Worm (Caenorhabditis elegans) whole organism, L4 larva: ENCODE results near the gene lgc-4.
A peak's percentile ranks its signal among the peaks of the same experiment; 100 is the strongest.

ENCODE experiments used
- F37D6.2 ChIP-seq: sonication (generic microtip); optimal IDR thresholded peaks from 2 replicates; lab custom pipeline; 2016; ENCODE audit warnings: mild to moderate bottlenecking, missing genetic modification characterization, missing compliant biosample characterization
- T20F7.1 ChIP-seq: fragments of 200-800 bp; sonication (Bioruptor generic); optimal IDR thresholded peaks from 2 replicates; lab custom pipeline; 2018; ENCODE audit warnings: mild to moderate bottlenecking, missing genetic modification characterization, missing compliant biosample characterization
- T26A8.4 ChIP-seq: fragments of 200-800 bp; sonication (Bioruptor generic); IDR thresholded peaks from 2 replicates; pipeline ENCODE4 v1.3.6; 2022; ENCODE audit warnings: missing genetic modification characterization, missing compliant biosample characterization
- Y105C5A.15 ChIP-seq: fragments of 200-800 bp; sonication (Bioruptor generic); IDR thresholded peaks from 2 replicates; pipeline ENCODE4 v1.3.6; 2022; ENCODE audit warnings: missing genetic modification characterization, missing compliant biosample characterization
- ZK337.2 ChIP-seq: fragments of 200-800 bp; sonication (Bioruptor generic); IDR thresholded peaks from 2 replicates; pipeline ENCODE4 v1.3.6; 2022; ENCODE audit warnings: missing genetic modification reagents, missing genetic modification characterization, missing compliant biosample characterization
- aha-1 ChIP-seq: fragments of 150-350 bp; peaks from one replicate; lab custom pipeline; 2014; ENCODE audit warnings: missing biosample characterization, missing genetic modification characterization
- attf-4 ChIP-seq: sonication (generic microtip); optimal IDR thresholded peaks from 3 replicates; lab custom pipeline; 2017; ENCODE audit warnings: missing biosample characterization, missing genetic modification characterization
- ceh-20 ChIP-seq: fragments of 200-800 bp; sonication (Bioruptor generic); IDR thresholded peaks from 2 replicates; pipeline ENCODE4 v1.3.6; 2022; ENCODE audit warnings: missing genetic modification reagents, missing genetic modification characterization, missing compliant biosample characterization
- ceh-82 ChIP-seq: sonication (generic microtip); optimal IDR thresholded peaks from 2 replicates; lab custom pipeline; 2017; ENCODE audit warnings: missing biosample characterization, missing genetic modification characterization
- cey-2 ChIP-seq: sonication (generic microtip); optimal IDR thresholded peaks from 3 replicates; lab custom pipeline; 2017; ENCODE audit warnings: missing genetic modification characterization, mild to moderate bottlenecking, missing compliant biosample characterization, antibody characterized with exemption, borderline replicate concordance; ENCODE audit not compliant: insufficient read depth
- daf-16 ChIP-seq, 3 experiments: sonication (generic microtip); optimal IDR thresholded peaks; 2 replicates each; lab custom pipeline; 2016 to 2017; ENCODE audit warnings: missing genetic modification characterization in 3 of 3, missing genetic modification reagents in 3 of 3, mild to moderate bottlenecking in 2 of 3, missing compliant biosample characterization in 2 of 3, missing biosample characterization in 1 of 3, moderate library complexity in 1 of 3
- duxl-1 ChIP-seq: sonication (generic microtip); optimal IDR thresholded peaks from 2 replicates; lab custom pipeline; 2016; ENCODE audit warnings: mild to moderate bottlenecking, missing genetic modification characterization, moderate library complexity, missing compliant biosample characterization; ENCODE audit not compliant: poor library complexity
- dve-1 ChIP-seq: sonication (generic microtip); optimal IDR thresholded peaks from 2 replicates; lab custom pipeline; 2017; ENCODE audit warnings: antibody characterized with exemption, mild to moderate bottlenecking, missing genetic modification characterization, missing compliant biosample characterization; ENCODE audit not compliant: insufficient read depth
- egl-43 ChIP-seq: fragments of 200-800 bp; sonication (Bioruptor generic); IDR thresholded peaks from 2 replicates; pipeline ENCODE4 v1.3.6; 2022; ENCODE audit warnings: missing genetic modification reagents, missing genetic modification characterization, missing compliant biosample characterization
- fkh-10 ChIP-seq: fragments of 150-350 bp; optimal IDR thresholded peaks from 2 replicates; lab custom pipeline; 2014; ENCODE audit warnings: missing biosample characterization, missing genetic modification reagents, missing genetic modification characterization
- fos-1 ChIP-seq: fragments of 150-350 bp; optimal IDR thresholded peaks from 2 replicates; lab custom pipeline; 2014; ENCODE audit warnings: missing biosample characterization, missing genetic modification characterization
- hlh-11 ChIP-seq: fragments of 200-800 bp; sonication (Bioruptor generic); optimal IDR thresholded peaks from 2 replicates; lab custom pipeline; 2018; ENCODE audit warnings: mild to moderate bottlenecking, missing genetic modification characterization, missing compliant biosample characterization
- hlh-30 ChIP-seq: sonication (generic microtip); optimal IDR thresholded peaks from 2 replicates; lab custom pipeline; 2017; ENCODE audit warnings: antibody characterized with exemption, mild to moderate bottlenecking, missing genetic modification characterization, missing compliant biosample characterization; ENCODE audit not compliant: insufficient read depth
- hmg-1.1 ChIP-seq: fragments of 200-800 bp; sonication (Bioruptor generic); IDR thresholded peaks from 2 replicates; pipeline ENCODE4 v1.3.6; 2022; ENCODE audit warnings: missing genetic modification reagents, missing genetic modification characterization, missing compliant biosample characterization
- lin-1 ChIP-seq: fragments of 200-800 bp; sonication (Bioruptor generic); IDR thresholded peaks from 2 replicates; pipeline ENCODE4 v1.3.6; 2022; ENCODE audit warnings: missing genetic modification reagents, missing genetic modification characterization, missing compliant biosample characterization
- lin-13 ChIP-seq: fragments of 150-350 bp; optimal IDR thresholded peaks from 2 replicates; lab custom pipeline; 2014; ENCODE audit warnings: missing biosample characterization, missing genetic modification reagents, missing genetic modification characterization
- lin-15B ChIP-seq: fragments of 150-350 bp; sonication (generic microtip); optimal IDR thresholded peaks from 3 replicates; lab custom pipeline; 2014; ENCODE audit warnings: missing biosample characterization, missing genetic modification characterization
- lin-38 ChIP-seq: fragments of 200-800 bp; sonication (Bioruptor generic); IDR thresholded peaks from 2 replicates; pipeline ENCODE4 v1.3.6; 2022; ENCODE audit warnings: missing genetic modification reagents, missing genetic modification characterization, missing compliant biosample characterization
- lsy-2 ChIP-seq, 2 experiments: fragments of 150-350 bp in 1 of 2; sonication (generic microtip) in 1 of 2; optimal IDR thresholded peaks; 2 replicates each; lab custom pipeline; 2014 to 2017; ENCODE audit warnings: missing biosample characterization in 2 of 2, missing genetic modification characterization in 2 of 2
- mdl-1 ChIP-seq, 2 experiments: fragments of 150-350 bp in 1 of 2; sonication (generic microtip) in 1 of 2; optimal IDR thresholded peaks; 2 replicates each; lab custom pipeline; 2014 to 2017; ENCODE audit warnings: missing biosample characterization in 2 of 2, missing genetic modification characterization in 2 of 2
- mep-1 ChIP-seq: fragments of 150-350 bp; sonication (generic microtip); optimal IDR thresholded peaks from 3 replicates; lab custom pipeline; 2014; ENCODE audit warnings: missing biosample characterization, missing genetic modification characterization
- mxl-3 ChIP-seq: fragments of 200-800 bp; sonication (Bioruptor generic); optimal IDR thresholded peaks from 2 replicates; lab custom pipeline; 2018; ENCODE audit warnings: mild to moderate bottlenecking, missing genetic modification characterization, missing compliant biosample characterization
- nhr-102 ChIP-seq: sonication (generic microtip); optimal IDR thresholded peaks from 2 replicates; lab custom pipeline; 2016; ENCODE audit warnings: mild to moderate bottlenecking, missing genetic modification characterization, moderate library complexity, missing compliant biosample characterization
- nhr-28 ChIP-seq: fragments of 150-350 bp; optimal IDR thresholded peaks from 2 replicates; lab custom pipeline; 2014; ENCODE audit warnings: missing biosample characterization, missing genetic modification characterization
- nhr-42 ChIP-seq: fragments of 200-800 bp; sonication (Bioruptor generic); IDR thresholded peaks from 2 replicates; pipeline ENCODE4 v1.3.6; 2022; ENCODE audit warnings: missing genetic modification characterization, missing compliant biosample characterization
- nhr-48 ChIP-seq: sonication (generic microtip); optimal IDR thresholded peaks from 2 replicates; lab custom pipeline; 2016; ENCODE audit warnings: mild to moderate bottlenecking, missing genetic modification characterization, missing compliant biosample characterization
- nhr-76 ChIP-seq: fragments of 150-350 bp; optimal IDR thresholded peaks from 2 replicates; lab custom pipeline; 2014; ENCODE audit warnings: missing biosample characterization, missing genetic modification characterization
- pha-4 ChIP-seq, 2 experiments: fragments of 150-350 bp in 1 of 2; fragments of 200-800 bp in 1 of 2; sonication (Bioruptor generic) in 1 of 2; IDR thresholded peaks in 1 of 2; optimal IDR thresholded peaks in 1 of 2; 2 replicates each; pipeline versions ENCODE4 v1.3.6 to Lab custom; 2014 to 2022; ENCODE audit warnings: missing genetic modification characterization in 2 of 2, missing genetic modification reagents in 2 of 2, missing biosample characterization in 1 of 2, missing compliant biosample characterization in 1 of 2
- pqm-1 ChIP-seq: sonication (generic microtip); optimal IDR thresholded peaks from 2 replicates; lab custom pipeline; 2017; ENCODE audit warnings: missing biosample characterization, missing genetic modification characterization
- set-16 ChIP-seq: fragments of 200-800 bp; sonication (Bioruptor generic); IDR thresholded peaks from 2 replicates; pipeline ENCODE4 v1.3.6; 2022; ENCODE audit warnings: missing genetic modification reagents, missing genetic modification characterization, missing compliant biosample characterization
- snpc-1.2 ChIP-seq: fragments of 200-800 bp; sonication (Bioruptor generic); IDR thresholded peaks from 2 replicates; pipeline ENCODE4 v1.3.6; 2022; ENCODE audit warnings: missing genetic modification reagents, missing genetic modification characterization, missing compliant biosample characterization
- tag-97 ChIP-seq: fragments of 200-800 bp; sonication (Bioruptor generic); IDR thresholded peaks from 2 replicates; pipeline ENCODE4 v1.3.6; 2022; ENCODE audit warnings: missing genetic modification characterization, missing compliant biosample characterization
- unc-130 ChIP-seq: sonication (generic microtip); optimal IDR thresholded peaks from 2 replicates; lab custom pipeline; 2016; ENCODE audit warnings: missing genetic modification reagents, missing genetic modification characterization, missing compliant biosample characterization
- unc-39 ChIP-seq: sonication (generic microtip); optimal IDR thresholded peaks from 2 replicates; lab custom pipeline; 2017; ENCODE audit warnings: missing biosample characterization, missing genetic modification characterization
- unc-62 ChIP-seq, 3 experiments: fragments of 150-350 bp in 1 of 3; sonication (generic microtip); optimal IDR thresholded peaks in 2 of 3; peaks in 1 of 3; 1 replicate in 1 of 3; 2 replicates in 2 of 3; lab custom pipeline; 2014 to 2017; ENCODE audit warnings: missing biosample characterization in 3 of 3, missing genetic modification characterization in 3 of 3, missing genetic modification reagents in 3 of 3, missing genotype in 1 of 3

The lgc-4 gene

ce11 chrX:9231556-9231955 is 10.5 kb downstream of the lgc-4 start:
- TF ChIP-seq ceh-20 (GFP tag; lab: Robert Waterston, UW), result no peak
- TF ChIP-seq pqm-1 (tag; lab: Kevin White, UChicago), result peak; percentile 60
- TF ChIP-seq unc-62 (GFP tag; optimal IDR thresholded peaks at IDR 0.05 in 1 of 2; lab: Kevin White, UChicago), result peak in 1 of 2 experiments; percentile 78
- no peak for TF ChIP-seq unc-62 (tag; optimal IDR thresholded peaks at IDR 0.05; lab: Kevin White, UChicago)
- no peak for TF ChIP-seq tag-97
- peak; percentile 53 for TF ChIP-seq nhr-28 (tag; lab: Kevin White, UChicago)
- TF ChIP-seq ceh-82 (tag; lab: Kevin White, UChicago), result no peak
- TF ChIP-seq daf-16 (GFP tag; optimal IDR thresholded peaks at IDR 0.05; lab: Kevin White, UChicago), result no peak
- TF ChIP-seq daf-16 (tag; optimal IDR thresholded peaks at IDR 0.05; lab: Kevin White, UChicago), result peak; percentile 30
- TF ChIP-seq lin-13 (GFP tag; lab: Kevin White, UChicago), result no peak

ce11 chrX:9230322-9230721 is 11.7 kb downstream of the lgc-4 start:
- TF ChIP-seq hlh-30 (tag; lab: Kevin White, UChicago) (no peak), aha-1 (tag; lab: Kevin White, UChicago) (peak; percentile 93)

ce11 chrX:9228441-9228840 is 13.6 kb downstream of the lgc-4 start:
- TF ChIP-seq hlh-11 (peak; percentile 11), egl-43 (GFP tag; lab: Robert Waterston, UW) (no peak), mdl-1 (tag; optimal IDR thresholded peaks at IDR 0.05; lab: Kevin White, UChicago) (peak in 1 of 2 experiments; percentile 9), unc-62 (GFP tag; optimal IDR thresholded peaks at IDR 0.05 in 1 of 2; lab: Kevin White, UChicago) (peak in 1 of 2 experiments; percentile 87), unc-62 (tag; optimal IDR thresholded peaks at IDR 0.05; lab: Kevin White, UChicago) (no peak), pha-4 (GFP tag; IDR thresholded peaks at IDR 0.05; lab: Robert Waterston, UW) (no peak), pha-4 (tag; optimal IDR thresholded peaks at IDR 0.05; lab: Kevin White, UChicago) (no peak), mxl-3 (GFP tag; lab: Kevin White, UChicago) (peak; percentile 3), lsy-2 (tag; optimal IDR thresholded peaks at IDR 0.05; lab: Kevin White, UChicago) (no peak)

- TF ChIP-seq nhr-28 (tag; lab: Kevin White, UChicago) (peak; percentile 27), unc-130 (GFP tag; lab: Kevin White, UChicago) (no peak), lin-38 (no peak), nhr-76 (no peak), T20F7.1 (GFP tag; lab: Kevin White, UChicago) (no peak)
Observed at ce11 chrX:9226904-9227303, 15.1 kb downstream of the lgc-4 start.

- TF ChIP-seq fos-1 (tag; lab: Kevin White, UChicago) (no peak), unc-39 (tag; lab: Kevin White, UChicago) (no peak), F37D6.2 (tag; lab: Kevin White, UChicago) (no peak), pha-4 (GFP tag; IDR thresholded peaks at IDR 0.05; lab: Robert Waterston, UW) (no peak; the same call in 1 of the 2 replicates), pha-4 (tag; optimal IDR thresholded peaks at IDR 0.05; lab: Kevin White, UChicago) (no peak), fkh-10 (GFP tag; lab: Kevin White, UChicago) (no peak), mep-1 (tag; lab: Kevin White, UChicago) (peak; percentile 64), Y105C5A.15 (no peak), lin-15B (tag; lab: Kevin White, UChicago) (no peak), attf-4 (no peak), set-16 (GFP tag; lab: Robert Waterston, UW) (peak; percentile 63; the same call in 1 of the 2 replicates), mdl-1 (tag; optimal IDR thresholded peaks at IDR 0.05; lab: Kevin White, UChicago) (peak in 1 of 2 experiments; percentile 61), nhr-28 (tag; lab: Kevin White, UChicago) (peak; percentile 63), snpc-1.2 (GFP tag; lab: Robert Waterston, UW) (no peak), unc-62 (GFP tag; optimal IDR thresholded peaks at IDR 0.05 in 1 of 2; lab: Kevin White, UChicago) (peak in 1 of 2 experiments; percentile 82), unc-62 (tag; optimal IDR thresholded peaks at IDR 0.05; lab: Kevin White, UChicago) (no peak), lin-1 (GFP tag; lab: Robert Waterston, UW) (peak; percentile 71; the same call in 1 of the 2 replicates), nhr-42 (GFP tag; lab: Robert Waterston, UW) (no peak), hmg-1.1 (GFP tag; lab: Robert Waterston, UW) (peak; percentile 37; the same call in 1 of the 2 replicates), nhr-102 (tag; lab: Kevin White, UChicago) (no peak), duxl-1 (tag; lab: Kevin White, UChicago) (no peak), cey-2 (tag; lab: Kevin White, UChicago) (no peak), ZK337.2 (GFP tag; lab: Robert Waterston, UW) (no peak), tag-97 (no peak), nhr-48 (peak; percentile 3), T26A8.4 (GFP tag; lab: Robert Waterston, UW) (no peak), dve-1 (peak; percentile 63)
Observed at ce11 chrX:9225273-9225672, 16.8 kb downstream of the lgc-4 start.
